Fruit fly (Drosophila melanogaster) whole organism, embryonic: ENCODE measurements around the gene CG33267.

Experiments used
- Asciz ChIP-seq: fragments of 200-800 bp; sonication (Bioruptor generic); optimal IDR thresholded peaks from 2 replicates; lab custom pipeline; 2017; ENCODE audit warnings: missing biosample characterization, mild to moderate bottlenecking, missing genetic modification characterization, missing genetic modification reagents
- BEAF-32 ChIP-seq: fragments of 200-800 bp; sonication (Bioruptor generic); optimal IDR thresholded peaks from 3 replicates; lab custom pipeline; 2017; ENCODE audit warnings: missing biosample characterization, missing genetic modification characterization, mild to moderate bottlenecking, moderate library complexity, missing genetic modification reagents
- CG10321 ChIP-seq: fragments of 200-800 bp; sonication (Bioruptor generic); IDR thresholded peaks from 2 replicates; pipeline ENCODE4 v1.3.6; 2022; ENCODE audit warnings: missing biosample characterization, missing genetic modification characterization
- CG10543 ChIP-seq: fragments of 200-800 bp; sonication (Bioruptor generic); optimal IDR thresholded peaks from 3 replicates; lab custom pipeline; 2017; ENCODE audit warnings: missing biosample characterization, mild to moderate bottlenecking, missing genetic modification characterization, moderate library complexity
- CG13424 ChIP-seq: fragments of 200-800 bp; sonication (Bioruptor generic); optimal IDR thresholded peaks from 2 replicates; lab custom pipeline; 2019; ENCODE audit warnings: missing biosample characterization, mild to moderate bottlenecking, missing genetic modification characterization, moderate library complexity
- CG14667 ChIP-seq: fragments of 200-800 bp; sonication (Bioruptor generic); IDR thresholded peaks from 2 replicates; pipeline ENCODE4 v1.3.6; 2022; ENCODE audit warnings: missing biosample characterization, missing genetic modification characterization
- CG14965 ChIP-seq: fragments of 200-800 bp; sonication (Bioruptor generic); optimal IDR thresholded peaks from 2 replicates; lab custom pipeline; 2016; ENCODE audit warnings: missing biosample characterization, missing genetic modification characterization, borderline replicate concordance
- CG17186 ChIP-seq: fragments of 200-800 bp; sonication (Bioruptor generic); optimal IDR thresholded peaks from 3 replicates; lab custom pipeline; 2017; ENCODE audit warnings: missing biosample characterization, missing genetic modification reagents, missing genetic modification characterization
- CG17359 ChIP-seq: fragments of 200-800 bp; sonication (Bioruptor generic); optimal IDR thresholded peaks from 3 replicates; lab custom pipeline; 2018; ENCODE audit warnings: missing biosample characterization, mild to moderate bottlenecking, missing genetic modification characterization, moderate library complexity
- CG1792 ChIP-seq: fragments of 200-800 bp; sonication (Bioruptor generic); optimal IDR thresholded peaks from 2 replicates; lab custom pipeline; 2016; ENCODE audit warnings: missing biosample characterization, missing genetic modification characterization
- CG2129 ChIP-seq: fragments of 200-800 bp; sonication (Bioruptor generic); IDR thresholded peaks from 2 replicates; pipeline ENCODE4 v1.3.6; 2022; ENCODE audit warnings: missing biosample characterization, missing genetic modification characterization; ENCODE audit not compliant: partially characterized antibody
- CG4404 ChIP-seq: fragments of 200-800 bp; sonication (Bioruptor generic); IDR thresholded peaks from 2 replicates; pipeline ENCODE4 v1.3.6; 2022; ENCODE audit warnings: missing biosample characterization, missing genetic modification characterization
- CG5953 ChIP-seq: fragments of 200-800 bp; sonication (Bioruptor generic); IDR thresholded peaks from 2 replicates; pipeline ENCODE4 v1.3.6; 2022; ENCODE audit warnings: missing biosample characterization, missing genetic modification characterization
- CG6813 ChIP-seq: fragments of 200-800 bp; sonication (Bioruptor generic); optimal IDR thresholded peaks from 2 replicates; lab custom pipeline; 2017; ENCODE audit warnings: missing biosample characterization, missing genetic modification characterization, mild to moderate bottlenecking, moderate library complexity, missing genetic modification reagents
- Dad ChIP-seq: fragments of 200-800 bp; sonication (Bioruptor generic); optimal IDR thresholded peaks from 3 replicates; lab custom pipeline; 2016; ENCODE audit warnings: missing biosample characterization, missing genetic modification characterization
- Dip3 ChIP-seq: fragments of 200-800 bp; sonication (Bioruptor generic); optimal IDR thresholded peaks from 3 replicates; lab custom pipeline; 2016; ENCODE audit warnings: missing biosample characterization, missing genetic modification characterization
- H15 ChIP-seq: fragments of 200-800 bp; sonication (Bioruptor generic); IDR thresholded peaks from 3 replicates; pipeline ENCODE4 v1.3.6; 2022; ENCODE audit warnings: missing biosample characterization, missing genetic modification characterization
- Hmr ChIP-seq: fragments of 200-800 bp; sonication (Bioruptor generic); optimal IDR thresholded peaks from 3 replicates; lab custom pipeline; 2017; ENCODE audit warnings: mild to moderate bottlenecking, missing biosample characterization, missing genetic modification reagents, missing genetic modification characterization
- Hr3 ChIP-seq: fragments of 200-800 bp; sonication (Bioruptor generic); optimal IDR thresholded peaks from 3 replicates; lab custom pipeline; 2016; ENCODE audit warnings: missing biosample characterization, missing genetic modification characterization
- Kr ChIP-seq: fragments of 200-800 bp; sonication (Bioruptor generic); optimal IDR thresholded peaks from 2 replicates; lab custom pipeline; 2017; ENCODE audit warnings: missing biosample characterization, mild to moderate bottlenecking, missing genetic modification characterization
- Lhr ChIP-seq: fragments of 200-800 bp; sonication (Bioruptor generic); optimal IDR thresholded peaks from 3 replicates; lab custom pipeline; 2017; ENCODE audit warnings: mild to moderate bottlenecking, missing biosample characterization, missing genetic modification reagents, missing genetic modification characterization
- Max ChIP-seq: fragments of 200-800 bp; sonication (Bioruptor generic); optimal IDR thresholded peaks from 2 replicates; lab custom pipeline; 2016; ENCODE audit warnings: missing biosample characterization, mild to moderate bottlenecking, missing genetic modification characterization
- Scr ChIP-seq: fragments of 200-800 bp; sonication (Bioruptor generic); IDR thresholded peaks from 2 replicates; pipeline ENCODE4 v1.3.6; 2022; ENCODE audit warnings: missing biosample characterization, missing genetic modification characterization; ENCODE audit not compliant: partially characterized antibody
- Taf1 ChIP-seq: fragments of 200-800 bp; sonication (Bioruptor generic); IDR thresholded peaks from 2 replicates; pipeline ENCODE4 v1.3.6; 2022; ENCODE audit warnings: missing biosample characterization, missing genetic modification characterization
- abd-A ChIP-seq: fragments of 200-800 bp; sonication (Bioruptor generic); optimal IDR thresholded peaks from 3 replicates; lab custom pipeline; 2019; ENCODE audit warnings: missing biosample characterization, mild to moderate bottlenecking, missing genetic modification characterization, moderate library complexity
- ase ChIP-seq: fragments of 200-800 bp; sonication (Bioruptor generic); IDR thresholded peaks from 3 replicates; pipeline ENCODE4 v1.3.6; 2022; ENCODE audit warnings: missing biosample characterization, missing genetic modification characterization
- croc ChIP-seq: fragments of 200-800 bp; sonication (Bioruptor generic); conservative IDR thresholded peaks from 3 replicates; pipeline ENCODE4 v1.3.6; 2022; ENCODE audit warnings: missing biosample characterization, missing genetic modification characterization
- emc ChIP-seq: fragments of 200-800 bp; sonication (Bioruptor generic); optimal IDR thresholded peaks from 2 replicates; lab custom pipeline; 2016; ENCODE audit warnings: missing biosample characterization, missing genetic modification characterization
- esg ChIP-seq: fragments of 200-800 bp; sonication (Bioruptor generic); conservative IDR thresholded peaks from 2 replicates; pipeline ENCODE4 v1.3.6; 2022; ENCODE audit warnings: missing biosample characterization, missing genetic modification characterization
- eve ChIP-seq, 2 experiments: fragments of >200 bp; optimal IDR thresholded peaks; 2 replicates each; lab custom pipeline; 2017; ENCODE audit warnings: missing biosample characterization in 2 of 2, missing genetic modification characterization in 2 of 2
- gfzf ChIP-seq: fragments of 200-800 bp; sonication (Bioruptor generic); optimal IDR thresholded peaks from 2 replicates; lab custom pipeline; 2016; ENCODE audit warnings: missing biosample characterization, mild to moderate bottlenecking, missing genetic modification characterization, moderate library complexity
- grn ChIP-seq: fragments of 200-800 bp; sonication (Bioruptor generic); optimal IDR thresholded peaks from 3 replicates; lab custom pipeline; 2017; ENCODE audit warnings: missing biosample characterization, missing genetic modification characterization
- gsb-n ChIP-seq: fragments of 200-800 bp; sonication (Bioruptor generic); optimal IDR thresholded peaks from 3 replicates; lab custom pipeline; 2018; ENCODE audit warnings: missing biosample characterization, mild to moderate bottlenecking, missing genetic modification characterization
- hth ChIP-seq: fragments of >200 bp; optimal IDR thresholded peaks from 2 replicates; lab custom pipeline; 2017; ENCODE audit warnings: inconsistent platforms
- inv ChIP-seq: fragments of 200-800 bp; sonication (Bioruptor generic); IDR thresholded peaks from 2 replicates; pipeline ENCODE4 v1.3.6; 2022; ENCODE audit warnings: missing biosample characterization, missing genetic modification characterization; ENCODE audit not compliant: partially characterized antibody
- ken ChIP-seq: fragments of 200-800 bp; sonication (Bioruptor generic); IDR thresholded peaks from 3 replicates; pipeline ENCODE4 v1.3.6; 2022; ENCODE audit warnings: missing biosample characterization, missing genetic modification characterization
- kni ChIP-seq: fragments of 200-800 bp; sonication (Bioruptor generic); optimal IDR thresholded peaks from 3 replicates; lab custom pipeline; 2017; ENCODE audit warnings: mild to moderate bottlenecking, missing biosample characterization, missing genetic modification reagents, missing genetic modification characterization
- lola ChIP-seq, 3 experiments: fragments of >200 bp in 2 of 3; fragments of 200-800 bp in 1 of 3; sonication (Bioruptor generic) in 1 of 3; optimal IDR thresholded peaks; 2 replicates each; lab custom pipeline; 2017 to 2019; ENCODE audit warnings: missing biosample characterization in 3 of 3, missing genetic modification characterization in 3 of 3, mild to moderate bottlenecking in 1 of 3, moderate library complexity in 1 of 3
- nerfin-2 ChIP-seq: fragments of 200-800 bp; sonication (Bioruptor generic); IDR thresholded peaks from 2 replicates; pipeline ENCODE4 v1.3.6; 2022; ENCODE audit warnings: missing biosample characterization, missing genetic modification characterization; ENCODE audit not compliant: partially characterized antibody
- pb ChIP-seq: fragments of 200-800 bp; sonication (Bioruptor generic); optimal IDR thresholded peaks from 3 replicates; lab custom pipeline; 2016; ENCODE audit warnings: missing biosample characterization, missing genetic modification characterization
- row ChIP-seq: fragments of 200-800 bp; sonication (Bioruptor generic); IDR thresholded peaks from 3 replicates; pipeline ENCODE4 v1.3.6; 2022; ENCODE audit warnings: missing biosample characterization, missing genetic modification characterization
- run ChIP-seq: fragments of 200-800 bp; sonication (Bioruptor generic); optimal IDR thresholded peaks from 3 replicates; lab custom pipeline; 2018; ENCODE audit warnings: missing biosample characterization, mild to moderate bottlenecking, missing genetic modification characterization
- sc ChIP-seq, 3 experiments: fragments of >200 bp in 2 of 3; fragments of 200-800 bp in 1 of 3; sonication (Bioruptor generic) in 1 of 3; optimal IDR thresholded peaks; 2 replicates in 2 of 3; 3 replicates in 1 of 3; lab custom pipeline; 2017; ENCODE audit warnings: mild to moderate bottlenecking in 1 of 3, missing biosample characterization in 1 of 3, missing genetic modification characterization in 1 of 3, missing genetic modification reagents in 1 of 3
- shn ChIP-seq: fragments of 200-800 bp; sonication (Bioruptor generic); optimal IDR thresholded peaks from 3 replicates; lab custom pipeline; 2016; ENCODE audit warnings: missing biosample characterization, missing genetic modification characterization
- ssp ChIP-seq: fragments of 200-800 bp; sonication (Bioruptor generic); IDR thresholded peaks from 2 replicates; pipeline ENCODE4 v1.3.6; 2022; ENCODE audit warnings: missing biosample characterization, missing genetic modification characterization
- tio ChIP-seq: fragments of 200-800 bp; sonication (Bioruptor generic); optimal IDR thresholded peaks from 2 replicates; lab custom pipeline; 2017; ENCODE audit warnings: missing biosample characterization, missing genetic modification characterization, inconsistent platforms
- trh ChIP-seq: fragments of 200-800 bp; sonication (Bioruptor generic); optimal IDR thresholded peaks from 2 replicates; lab custom pipeline; 2016; ENCODE audit warnings: missing biosample characterization, missing genetic modification characterization
- ttk ChIP-seq: fragments of 200-800 bp; sonication (Bioruptor generic); IDR thresholded peaks from 2 replicates; pipeline ENCODE4 v2.1.2; 2022; ENCODE audit warnings: missing biosample characterization, missing genetic modification characterization
- zfh2 ChIP-seq: fragments of 200-800 bp; sonication (Bioruptor generic); optimal IDR thresholded peaks from 2 replicates; lab custom pipeline; 2016; ENCODE audit warnings: missing biosample characterization, missing genetic modification characterization

The CG33267 gene

dm6 chr3L:11552996-11553671 lies 11.1 kb upstream of the CG33267 start (continued):
- TF ChIP-seq Taf1 (no peak), trh (no peak), CG4404 (GFP tag; lab: Robert Waterston, UW) (no peak), H15 (GFP tag; lab: Robert Waterston, UW) (no peak), inv (GFP tag; lab: Robert Waterston, UW) (peak; percentile 23; the same call in 1 of the 2 replicates), Max (GFP tag; lab: Kevin White, UChicago) (no peak), Dip3 (GFP tag; lab: Kevin White, UChicago) (no peak), CG17359 (tag; lab: Kevin White, UChicago) (peak; percentile 44), esg (GFP tag; lab: Robert Waterston, UW) (no peak), Scr (GFP tag; lab: Robert Waterston, UW) (peak; percentile 55), emc (no peak), CG14965 (GFP tag; lab: Kevin White, UChicago) (no peak), row (GFP tag; lab: Robert Waterston, UW) (no peak; the same call in 2 of the 3 replicates), gsb-n (tag; lab: Kevin White, UChicago) (peak; percentile 14), gfzf (no peak), shn (GFP tag; lab: Kevin White, UChicago) (no peak), ase (GFP tag; lab: Robert Waterston, UW) (no peak), kni (GFP tag; lab: Kevin White, UChicago) (peak; percentile 97), tio (GFP tag; lab: Kevin White, UChicago) (no peak), Kr (GFP tag; lab: Kevin White, UChicago) (no peak), BEAF-32 (GFP tag; lab: Kevin White, UChicago) (no peak), Hmr (GFP tag; lab: Kevin White, UChicago) (peak; percentile 63), Lhr (no peak), croc (GFP tag; lab: Robert Waterston, UW) (no peak), Dad (no peak), CG10543 (GFP tag; lab: Kevin White, UChicago) (peak; percentile 78), abd-A (tag; lab: Kevin White, UChicago) (peak; percentile 88), sc (optimal IDR thresholded peaks at IDR 0.05; lab: Kevin White, UChicago) (no peak), sc (GFP tag; optimal IDR thresholded peaks at IDR 0.05; lab: Kevin White, UChicago) (no peak), CG1792 (GFP tag; lab: Kevin White, UChicago) (no peak), grn (GFP tag; lab: Kevin White, UChicago) (no peak), pb (GFP tag; lab: Kevin White, UChicago) (peak; percentile 12), CG6813 (GFP tag; lab: Kevin White, UChicago) (peak; percentile 4), Asciz (GFP tag; lab: Kevin White, UChicago) (no peak), CG14667 (GFP tag; lab: Robert Waterston, UW) (no peak), ken (GFP tag; lab: Robert Waterston, UW) (0 out of 3 replicates have a peak, but pooled peaks have one; percentile 40), lola (GFP tag; optimal IDR thresholded peaks at IDR 0.05; lab: Kevin White, UChicago) (no peak), CG17186 (GFP tag; lab: Kevin White, UChicago) (no peak), zfh2 (no peak), CG2129 (peak; percentile 16; the same call in 1 of the 2 replicates), run (peak; percentile 5), ttk (no peak), Hr3 (GFP tag; lab: Kevin White, UChicago) (no peak), CG10321 (GFP tag; lab: Robert Waterston, UW) (no peak), hth (no peak), nerfin-2 (GFP tag; lab: Robert Waterston, UW) (no peak), ssp (no peak), CG5953 (GFP tag; lab: Robert Waterston, UW) (no peak), eve (GFP tag; optimal IDR thresholded peaks at IDR 0.05; lab: Kevin White, UChicago) (no peak), CG13424 (tag; lab: Kevin White, UChicago) (no peak)
